Fruit fly (Drosophila melanogaster): Measurements from ENCODE around the gene Cpr78Cc.
A peak's percentile ranks its signal among the peaks of the same experiment; 100 is the strongest.

dm6 chr3L:21280996-21281691 is 19.2 kb upstream of the Cpr78Cc start, which contains the start of gene ppl:
- TF ChIP-seq CG8478 (optimal IDR thresholded peaks at IDR 0.05) (no peak), CTCF (optimal IDR thresholded peaks at IDR 0.05) (peak in 1 of 2 experiments; percentile 18)
